Worm (Caenorhabditis elegans) whole organism, mixed stage, embryonic: ENCODE results near the gene Y43C5B.3.

Experiments
- ceh-43 ChIP-seq: fragments of 200-800 bp; sonication (Bioruptor generic); optimal IDR thresholded peaks from 2 replicates; lab custom pipeline; 2018; ENCODE audit warnings: mild to moderate bottlenecking, missing genetic modification characterization, moderate library complexity, missing compliant biosample characterization
- elt-3 ChIP-seq: fragments of 150-350 bp; optimal IDR thresholded peaks from 2 replicates; lab custom pipeline; 2014; ENCODE audit warnings: missing biosample characterization, missing genetic modification characterization
- lin-13 ChIP-seq: fragments of 150-350 bp; optimal IDR thresholded peaks from 2 replicates; lab custom pipeline; 2014; ENCODE audit warnings: missing biosample characterization, missing genetic modification characterization
- mab-5 ChIP-seq: fragments of 150-350 bp; optimal IDR thresholded peaks from 2 replicates; lab custom pipeline; 2014; ENCODE audit warnings: missing biosample characterization, missing genetic modification characterization
- nhr-12 ChIP-seq: fragments of 150-350 bp; optimal IDR thresholded peaks from 2 replicates; lab custom pipeline; 2014; ENCODE audit warnings: missing biosample characterization, missing genetic modification characterization
- nhr-237 ChIP-seq: fragments of 150-350 bp; optimal IDR thresholded peaks from 2 replicates; lab custom pipeline; 2014; ENCODE audit warnings: missing biosample characterization, missing genetic modification characterization
- nhr-76 ChIP-seq: sonication (generic microtip); optimal IDR thresholded peaks from 2 replicates; lab custom pipeline; 2017; ENCODE audit warnings: missing biosample characterization, missing genetic modification characterization
- sem-2 ChIP-seq: fragments of 200-800 bp; sonication (Bioruptor generic); optimal IDR thresholded peaks from 2 replicates; lab custom pipeline; 2018; ENCODE audit warnings: mild to moderate bottlenecking, missing genetic modification characterization, missing compliant biosample characterization
- snpc-4 ChIP-seq: fragments of 150-350 bp; optimal IDR thresholded peaks from 2 replicates; lab custom pipeline; 2014; ENCODE audit warnings: missing biosample characterization, missing genetic modification characterization
- sptf-1 ChIP-seq: sonication (generic microtip); optimal IDR thresholded peaks from 2 replicates; lab custom pipeline; 2017; ENCODE audit warnings: mild to moderate bottlenecking, missing genetic modification characterization, moderate library complexity, missing compliant biosample characterization
- unc-62 ChIP-seq: fragments of 150-350 bp; optimal IDR thresholded peaks from 2 replicates; lab custom pipeline; 2014; ENCODE audit warnings: missing biosample characterization, missing genetic modification reagents, missing genetic modification characterization
- ztf-11 ChIP-seq: fragments of 150-350 bp; optimal IDR thresholded peaks from 2 replicates; lab custom pipeline; 2014; ENCODE audit warnings: missing biosample characterization, missing genetic modification characterization

- TF ChIP-seq elt-3 (tag; lab: Kevin White, UChicago) (no peak), mab-5 (tag; lab: Kevin White, UChicago) (no peak), nhr-237 (no peak), lin-13 (no peak), unc-62 (no peak), sptf-1 (tag; lab: Kevin White, UChicago) (no peak), sem-2 (no peak), ztf-11 (tag; lab: Kevin White, UChicago) (peak; percentile 1), snpc-4 (no peak), nhr-12 (no peak), nhr-76 (tag; lab: Kevin White, UChicago) (no peak), ceh-43 (GFP tag; lab: Kevin White, UChicago) (no peak)
Measured at ce11 chrIV:10380626-10381025, 30.2 kb downstream of the Y43C5B.3 start.
